Worm (Caenorhabditis elegans) whole organism, L3 larva: Measurements from ENCODE around the gene acy-4.

ENCODE experiments used
- ceh-9 ChIP-seq: sonication (generic microtip); optimal IDR thresholded peaks from 2 replicates; lab custom pipeline; 2018; ENCODE audit warnings: missing biosample characterization, missing genetic modification characterization
- lin-39 ChIP-seq: fragments of 150-350 bp; optimal IDR thresholded peaks from 2 replicates; lab custom pipeline; 2018; ENCODE audit warnings: missing biosample characterization, missing genetic modification reagents, missing genetic modification characterization
- lsy-12 ChIP-seq: sonication (generic microtip); optimal IDR thresholded peaks from 2 replicates; lab custom pipeline; 2016; ENCODE audit warnings: mild to moderate bottlenecking, missing genetic modification characterization, missing compliant biosample characterization
- nhr-25 ChIP-seq: sonication (generic microtip); optimal IDR thresholded peaks from 2 replicates; lab custom pipeline; 2017; ENCODE audit warnings: missing biosample characterization, missing genetic modification characterization
- sea-2 ChIP-seq: fragments of 150-350 bp; sonication (generic microtip); optimal IDR thresholded peaks from 4 replicates; lab custom pipeline; 2014; ENCODE audit warnings: missing biosample characterization, missing genetic modification reagents, missing genetic modification characterization

ce11 chrV:5617301-5617700 lies 13.4 kb downstream of the acy-4 start, which contains the start of gene M03E7.2:
- TF ChIP-seq lsy-12 (no peak), nhr-25 (tag; lab: Kevin White, UChicago) (no peak), ceh-9 (tag; lab: Kevin White, UChicago) (no peak), lin-39 (no peak), sea-2 (no peak)
